Worm (Caenorhabditis elegans) whole organism, midembryonic: ENCODE results near the gene glo-3.
A peak's percentile ranks its signal among the peaks of the same experiment; 100 is the strongest.

Source experiments
- T22C8.4 ChIP-seq: fragments of 200-800 bp; sonication (Bioruptor generic); IDR thresholded peaks from 2 replicates; pipeline ENCODE4 v1.3.6; 2022; ENCODE audit warnings: missing genetic modification characterization, missing compliant biosample characterization
- cog-1 ChIP-seq: sonication (generic microtip); optimal IDR thresholded peaks from 2 replicates; lab custom pipeline; 2016; ENCODE audit warnings: missing genetic modification characterization, missing compliant biosample characterization
- flt-1 ChIP-seq: fragments of 200-800 bp; sonication (Bioruptor generic); IDR thresholded peaks from 2 replicates; pipeline ENCODE4 v1.3.6; 2022; ENCODE audit warnings: missing genetic modification characterization, missing compliant biosample characterization
- klf-2 ChIP-seq: fragments of 200-800 bp; sonication (Bioruptor generic); conservative IDR thresholded peaks from 2 replicates; pipeline ENCODE4 v1.3.6; 2022; ENCODE audit warnings: missing genetic modification reagents, missing genetic modification characterization, missing compliant biosample characterization
- med-1 ChIP-seq: sonication (generic microtip); optimal IDR thresholded peaks from 2 replicates; lab custom pipeline; 2017; ENCODE audit warnings: missing genetic modification characterization, mild to moderate bottlenecking, missing compliant biosample characterization, antibody characterized with exemption, missing genetic modification reagents; ENCODE audit not compliant: insufficient read depth
- ref-1 ChIP-seq: fragments of 200-800 bp; sonication (Bioruptor generic); conservative IDR thresholded peaks from 2 replicates; pipeline ENCODE4 v1.3.6; 2022; ENCODE audit warnings: missing genetic modification reagents, missing genetic modification characterization, missing compliant biosample characterization
- tab-1 ChIP-seq: fragments of 200-800 bp; sonication (Bioruptor generic); IDR thresholded peaks from 2 replicates; pipeline ENCODE4 v1.3.6; 2022; ENCODE audit warnings: missing genetic modification characterization, missing compliant biosample characterization
- ztf-23 ChIP-seq: fragments of 200-800 bp; sonication (Bioruptor generic); IDR thresholded peaks from 2 replicates; pipeline ENCODE4 v1.3.6; 2022; ENCODE audit warnings: missing genetic modification reagents, missing genetic modification characterization, missing compliant biosample characterization
- ztf-29 ChIP-seq: fragments of 200-800 bp; sonication (Bioruptor generic); IDR thresholded peaks from 2 replicates; pipeline ENCODE4 v1.3.6; 2022; ENCODE audit warnings: missing genetic modification reagents, missing genetic modification characterization, missing compliant biosample characterization

glo-3 gene

DNA sequence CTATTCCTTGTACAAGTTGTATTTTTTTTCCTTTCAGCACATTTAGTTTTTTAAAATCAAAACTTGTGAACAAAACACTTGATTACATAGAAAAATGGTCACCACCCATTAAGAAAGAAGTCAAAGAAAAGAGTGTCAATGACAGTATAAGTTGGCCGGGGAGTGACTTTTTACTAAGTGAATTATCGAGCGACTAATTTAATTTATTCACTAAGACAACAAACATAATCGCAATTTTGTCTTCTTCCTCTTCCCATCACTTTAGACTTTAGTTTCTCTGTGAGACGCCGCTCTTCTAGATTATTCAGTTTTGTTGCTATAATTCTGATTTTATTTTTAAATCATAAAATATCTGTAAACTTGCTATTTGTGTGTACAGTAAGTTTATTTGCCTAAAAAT lies 19.4 kb upstream of the glo-3 start:
- TF ChIP-seq ztf-23 (no peak), med-1 (GFP tag; lab: Kevin White, UChicago) (no peak), T22C8.4 (GFP tag; lab: Robert Waterston, UW) (no peak), tab-1 (GFP tag; lab: Robert Waterston, UW) (no peak), klf-2 (GFP tag; lab: Robert Waterston, UW) (no peak), cog-1 (tag; lab: Kevin White, UChicago) (no peak), ref-1 (GFP tag; lab: Robert Waterston, UW) (no peak), ztf-29 (GFP tag; lab: Robert Waterston, UW) (no peak), flt-1 (no peak)

DNA sequence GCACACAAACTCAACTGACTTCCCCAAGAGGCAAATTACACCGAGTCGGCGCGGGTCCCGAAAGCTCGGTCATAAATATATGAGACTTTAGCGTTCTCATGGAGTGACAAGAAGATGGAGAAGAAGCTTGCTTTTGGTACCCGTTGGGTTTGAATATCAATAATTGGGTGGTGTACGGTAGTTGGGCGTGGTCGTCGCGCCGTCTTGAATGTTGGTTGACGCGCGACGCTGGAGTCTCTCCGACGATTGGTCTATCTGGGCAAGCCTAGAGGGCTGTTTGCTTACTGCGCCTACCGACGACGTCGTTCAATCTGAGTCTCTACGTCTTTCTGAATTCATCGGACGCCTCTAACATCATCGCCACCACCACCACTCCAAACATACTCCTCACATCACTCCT lies 18.7 kb upstream of the glo-3 start:
- TF ChIP-seq med-1 (GFP tag; lab: Kevin White, UChicago) = no peak
- TF ChIP-seq ref-1 (GFP tag; lab: Robert Waterston, UW) = no peak
- no peak for TF ChIP-seq ztf-23
- TF ChIP-seq T22C8.4 (GFP tag; lab: Robert Waterston, UW) = no peak
- TF ChIP-seq ztf-29 (GFP tag; lab: Robert Waterston, UW) = no peak

DNA sequence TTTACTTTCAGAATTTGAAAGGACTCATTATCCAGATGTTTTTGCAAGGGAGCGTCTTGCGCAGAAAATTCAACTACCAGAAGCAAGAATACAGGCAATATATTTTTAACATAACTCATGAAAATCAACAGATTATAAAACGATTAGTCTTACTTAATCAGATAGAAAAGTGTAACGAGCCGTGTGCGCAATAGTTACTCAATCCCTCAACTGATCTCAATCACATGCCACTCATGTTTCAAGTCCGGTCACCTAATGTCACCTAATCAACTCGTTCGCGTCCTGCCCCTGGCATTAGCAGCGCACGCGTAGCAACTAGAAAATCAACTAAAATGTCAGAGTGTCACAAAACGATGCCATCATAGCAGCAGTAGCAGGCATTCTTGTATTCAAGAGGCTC lies 16.9 kb upstream of the glo-3 start:
- TF ChIP-seq ztf-23 (no peak), T22C8.4 (GFP tag; lab: Robert Waterston, UW) (no peak), med-1 (GFP tag; lab: Kevin White, UChicago) (no peak), ref-1 (GFP tag; lab: Robert Waterston, UW) (no peak), ztf-29 (GFP tag; lab: Robert Waterston, UW) (no peak), tab-1 (GFP tag; lab: Robert Waterston, UW) (no peak), flt-1 (no peak), cog-1 (tag; lab: Kevin White, UChicago) (no peak), klf-2 (GFP tag; lab: Robert Waterston, UW) (no peak)

DNA sequence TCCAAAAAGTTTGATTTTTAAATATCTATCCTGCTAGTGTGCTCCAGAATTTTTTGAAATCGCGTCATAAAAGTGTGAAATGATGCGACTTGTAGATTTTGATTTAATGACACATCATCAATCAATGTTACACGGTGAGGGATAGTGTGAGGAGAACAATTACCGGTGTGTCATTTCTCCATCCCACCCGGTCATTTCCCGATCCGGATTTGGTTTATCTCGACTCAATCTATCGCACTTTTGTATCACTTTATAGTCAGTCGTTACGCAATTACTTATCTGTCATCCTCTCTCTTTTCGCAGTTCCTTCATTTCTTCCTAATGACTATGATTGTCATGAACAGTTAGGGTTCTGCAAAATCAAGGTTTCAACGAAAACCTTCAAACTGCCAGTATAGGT lies 13.3 kb upstream of the glo-3 start:
- TF ChIP-seq flt-1 (no peak), cog-1 (tag; lab: Kevin White, UChicago) (no peak), ztf-23 (no peak), ztf-29 (GFP tag; lab: Robert Waterston, UW) (no peak)

DNA sequence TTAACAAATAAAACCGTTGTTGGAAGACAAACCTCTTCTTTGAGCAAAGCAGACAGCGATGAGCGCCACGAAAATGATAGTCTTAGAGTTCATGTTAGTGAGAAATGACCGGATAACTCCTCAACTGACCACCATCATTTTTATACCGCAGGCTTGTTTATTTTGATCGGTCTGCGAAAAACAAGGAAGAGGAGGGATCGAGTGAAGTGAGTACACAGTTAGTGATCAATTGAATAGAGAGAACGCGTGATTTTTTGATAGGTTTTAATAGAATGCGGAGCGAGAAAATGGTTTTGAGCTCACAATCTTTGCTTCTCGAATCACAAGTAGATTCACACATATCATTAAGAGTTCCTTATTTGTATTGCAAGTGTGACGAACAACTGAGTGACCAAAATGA lies 12.2 kb upstream of the glo-3 start, which contains the start of gene F14F3.4:
F14F3.4 (minus strand) TSS at position 101 of the 400 bp plus-strand sequence.
- TF ChIP-seq tab-1 (GFP tag; lab: Robert Waterston, UW) (no peak), T22C8.4 (GFP tag; lab: Robert Waterston, UW) (no peak), klf-2 (GFP tag; lab: Robert Waterston, UW) (no peak), med-1 (GFP tag; lab: Kevin White, UChicago) (no peak), flt-1 (no peak), ztf-23 (no peak), cog-1 (tag; lab: Kevin White, UChicago) (no peak), ztf-29 (GFP tag; lab: Robert Waterston, UW) (no peak), ref-1 (GFP tag; lab: Robert Waterston, UW) (no peak)

DNA sequence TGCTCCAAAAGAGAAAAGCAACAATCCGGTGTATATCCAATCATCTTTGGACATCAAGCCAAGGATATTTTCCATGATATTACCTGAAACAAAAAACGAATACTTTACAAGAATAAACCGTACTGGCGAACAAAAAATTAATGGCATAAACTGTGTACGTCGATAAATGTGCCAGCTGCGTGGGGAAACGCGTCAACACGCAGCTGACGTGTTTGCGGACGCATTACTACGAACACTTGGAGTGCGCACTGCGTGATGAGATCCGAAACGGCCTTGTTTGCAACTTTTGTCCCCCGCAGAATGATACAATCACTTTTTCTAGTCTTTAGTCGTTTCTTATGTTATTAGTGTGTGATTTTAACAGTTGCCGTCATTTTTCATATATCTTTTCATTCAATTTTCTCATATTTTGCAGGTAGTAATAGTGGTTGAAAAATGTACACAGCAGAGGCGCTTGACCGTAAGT lies 9.0 kb upstream of the glo-3 start, which contains the start of the genes mboa-7 and git-1:
mboa-7 (minus strand) TSS at position 83 of the 466 bp plus-strand sequence.
git-1 (plus strand) TSS at position 416 of the 466 bp plus-strand sequence.
- TF ChIP-seq T22C8.4 (GFP tag; lab: Robert Waterston, UW) = no peak
- TF ChIP-seq klf-2 (GFP tag; lab: Robert Waterston, UW) = no peak
- TF ChIP-seq tab-1 (GFP tag; lab: Robert Waterston, UW) = 0 out of 2 replicates have a peak, but pooled peaks have one; percentile 71
- TF ChIP-seq flt-1 = 0 out of 2 replicates have a peak, but pooled peaks have one; percentile 16
- TF ChIP-seq ztf-29 (GFP tag; lab: Robert Waterston, UW) = no peak
- TF ChIP-seq ref-1 (GFP tag; lab: Robert Waterston, UW) = no peak
- TF ChIP-seq cog-1 (tag; lab: Kevin White, UChicago) = peak; percentile 62
- 0 out of 2 replicates have a peak, but pooled peaks have one; percentile 45 for TF ChIP-seq ztf-23
- TF ChIP-seq med-1 (GFP tag; lab: Kevin White, UChicago) = no peak

DNA sequence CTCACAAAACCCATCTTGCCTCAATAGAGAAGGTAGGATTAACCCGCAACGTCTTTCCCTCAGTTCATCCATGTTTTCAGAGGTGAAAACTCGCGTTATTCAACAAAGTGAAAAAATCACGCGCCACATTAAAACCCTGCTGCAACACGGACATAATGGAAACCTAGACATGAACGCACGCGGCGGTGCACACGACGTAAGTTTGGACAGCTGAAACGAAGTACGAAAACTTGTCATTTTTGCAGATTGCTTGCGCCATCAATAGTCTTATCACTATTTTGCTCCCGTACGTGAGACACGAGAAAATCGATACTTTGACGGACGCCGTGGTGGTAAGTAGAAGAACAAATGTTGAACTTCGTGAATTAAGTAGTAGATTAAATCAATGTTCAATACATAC lies 6.1 kb upstream of the glo-3 start:
- TF ChIP-seq klf-2 (GFP tag; lab: Robert Waterston, UW) = no peak
- no peak for TF ChIP-seq ztf-29 (GFP tag; lab: Robert Waterston, UW)
- TF ChIP-seq tab-1 (GFP tag; lab: Robert Waterston, UW) = no peak
- no peak for TF ChIP-seq cog-1 (tag; lab: Kevin White, UChicago)
- TF ChIP-seq flt-1 = no peak
- no peak for TF ChIP-seq ref-1 (GFP tag; lab: Robert Waterston, UW)
- no peak for TF ChIP-seq ztf-23
- TF ChIP-seq med-1 (GFP tag; lab: Kevin White, UChicago) = no peak
- TF ChIP-seq T22C8.4 (GFP tag; lab: Robert Waterston, UW) = no peak

DNA sequence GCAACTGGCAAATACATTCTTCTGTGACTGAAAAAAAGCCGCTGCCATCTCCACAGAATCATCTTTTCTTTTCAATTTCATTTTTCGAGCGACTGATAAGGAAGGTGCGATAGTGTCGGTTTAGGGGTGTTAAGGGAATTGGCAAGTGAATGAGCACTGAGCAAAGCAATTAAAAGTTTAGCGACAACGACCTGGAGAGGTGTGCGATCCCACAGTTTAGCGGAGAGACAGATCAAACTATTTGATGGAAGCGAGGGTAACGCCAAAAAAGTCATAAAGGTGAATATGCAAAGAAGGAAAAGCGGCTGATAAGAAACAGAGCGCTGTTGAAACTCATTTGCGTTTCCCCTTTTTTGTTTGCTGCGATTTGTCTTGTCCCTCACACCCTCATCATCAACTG lies 4.5 kb upstream of the glo-3 start, which contains the start of the genes F14F3.5 and slcf-1:
F14F3.5 (minus strand) TSS at position 234 of the 400 bp plus-strand sequence.
slcf-1 (plus strand) TSS at position 302 of the 400 bp plus-strand sequence.
- TF ChIP-seq klf-2 (GFP tag; lab: Robert Waterston, UW) = no peak
- TF ChIP-seq ref-1 (GFP tag; lab: Robert Waterston, UW) = no peak
- no peak for TF ChIP-seq cog-1 (tag; lab: Kevin White, UChicago)
- TF ChIP-seq T22C8.4 (GFP tag; lab: Robert Waterston, UW) = no peak
- TF ChIP-seq tab-1 (GFP tag; lab: Robert Waterston, UW) = no peak
- no peak for TF ChIP-seq ztf-29 (GFP tag; lab: Robert Waterston, UW)
- no peak for TF ChIP-seq ztf-23
- TF ChIP-seq med-1 (GFP tag; lab: Kevin White, UChicago) = no peak
- TF ChIP-seq flt-1 = no peak

DNA sequence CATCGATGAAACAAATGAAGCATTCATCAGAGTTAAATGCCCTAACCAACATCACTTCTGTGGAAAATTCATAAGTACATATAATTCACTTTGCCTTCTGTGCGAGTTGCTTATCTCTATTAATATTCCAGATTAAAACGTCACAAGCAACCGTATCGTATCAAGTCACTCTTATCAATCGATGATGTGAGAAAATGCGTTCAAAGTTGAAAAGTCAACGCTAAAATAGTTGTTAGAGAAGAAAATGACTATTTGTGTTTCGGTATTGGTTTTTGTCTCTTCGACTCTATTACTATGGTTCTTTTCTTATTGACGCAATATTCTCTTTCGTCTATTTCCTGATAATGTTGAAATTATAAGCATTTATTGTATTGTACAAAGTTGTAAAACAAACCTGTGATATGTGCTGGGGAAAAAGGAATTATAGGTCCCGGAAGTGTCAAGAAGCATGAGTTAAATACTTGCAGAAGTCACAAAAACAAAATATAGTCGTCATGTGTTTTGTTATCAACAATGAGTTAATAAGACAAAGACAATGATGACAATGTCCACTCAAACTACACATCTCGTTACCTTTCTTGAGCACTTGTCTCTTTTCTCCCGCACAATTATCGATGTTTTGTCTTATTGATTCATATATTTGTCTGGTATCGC lies 1.2 kb upstream of the glo-3 start:
- TF ChIP-seq cog-1 (tag; lab: Kevin White, UChicago) (no peak), med-1 (GFP tag; lab: Kevin White, UChicago) (no peak), ref-1 (GFP tag; lab: Robert Waterston, UW) (no peak), ztf-23 (no peak), ztf-29 (GFP tag; lab: Robert Waterston, UW) (no peak), flt-1 (no peak), T22C8.4 (GFP tag; lab: Robert Waterston, UW) (no peak), tab-1 (GFP tag; lab: Robert Waterston, UW) (no peak), klf-2 (GFP tag; lab: Robert Waterston, UW) (no peak)
